Worm (Caenorhabditis elegans) whole organism, L4/young adult: ENCODE measurements around the gene T08A9.13.

Source experiments
- W03F9.2 ChIP-seq: fragments of 150-350 bp; optimal IDR thresholded peaks from 2 replicates; lab custom pipeline; 2014; ENCODE audit warnings: missing biosample characterization, missing genetic modification characterization
- dao-5 ChIP-seq: sonication (generic microtip); optimal IDR thresholded peaks from 2 replicates; lab custom pipeline; 2016; ENCODE audit warnings: missing genotype, missing genetic modification characterization, moderate library complexity, missing compliant biosample characterization
- him-1 ChIP-seq: sonication (generic microtip); optimal IDR thresholded peaks from 2 replicates; lab custom pipeline; 2016; ENCODE audit warnings: missing genotype, missing genetic modification reagents, missing genetic modification characterization, missing compliant biosample characterization

- TF ChIP-seq him-1 (tag; lab: Kevin White, UChicago) (no peak), W03F9.2 (tag; lab: Kevin White, UChicago) (no peak), dao-5 (tag; lab: Kevin White, UChicago) (no peak)
These were observed 49.7 kb upstream of the T08A9.13 start for ce11 chrX:7371945-7372344.
